Worm (Caenorhabditis elegans): ENCODE results near the gene ZK1098.9.

Gene ZK1098.9

DNA sequence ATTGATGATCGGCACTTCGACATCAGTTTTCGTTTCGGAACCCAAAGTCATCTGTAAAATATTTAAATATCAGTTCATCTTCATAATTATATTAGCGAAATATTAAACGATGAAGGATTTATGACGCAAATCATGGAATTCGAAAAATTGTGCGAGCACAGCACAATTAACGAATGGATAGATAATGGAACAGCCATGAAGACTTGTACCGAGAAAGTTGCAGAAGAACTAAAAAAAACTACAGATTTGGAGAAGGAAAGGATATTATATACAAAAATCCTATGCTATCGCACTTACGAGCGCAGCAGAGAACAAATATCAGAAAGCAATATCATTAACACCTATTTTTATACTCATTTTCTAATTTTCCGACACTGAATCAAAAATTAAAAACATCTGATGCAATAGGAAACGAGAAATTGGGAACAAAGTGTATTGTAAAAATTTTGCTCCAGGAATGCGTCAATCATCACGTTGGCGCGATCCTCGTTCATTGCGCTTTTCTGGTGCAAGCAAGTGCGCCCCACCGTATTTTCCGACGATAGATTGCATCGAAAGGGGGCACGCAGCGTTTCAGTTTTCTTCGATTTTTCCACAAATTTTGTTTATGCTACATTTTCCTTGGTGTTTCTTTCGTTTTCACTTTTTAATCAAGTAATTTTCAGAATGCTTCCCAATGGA, 22.7 kb upstream of the ZK1098.9 start, which contains the start of the genes clu-1 and prp-40 (continued):
- TF ChIP-seq ceh-88 (GFP tag; IDR thresholded peaks at IDR 0.05) (no peak), ztf-11 (tag; optimal IDR thresholded peaks at IDR 0.05) (peak in 1 of 2 experiments; percentile 37), egl-13 (tag; optimal IDR thresholded peaks at IDR 0.05) (peak; percentile 71), sup-37 (GFP tag; optimal IDR thresholded peaks at IDR 0.05) (peak; percentile 33), ceh-82 (tag; optimal IDR thresholded peaks at IDR 0.05) (peak; percentile 90 to 92 (median 92)), ceh-90 (tag; optimal IDR thresholded peaks at IDR 0.05) (no peak), fkh-10 (GFP tag; optimal IDR thresholded peaks at IDR 0.05) (peak; percentile 57), zag-1 (tag; optimal IDR thresholded peaks at IDR 0.05) (no peak), nhr-11 (tag; optimal IDR thresholded peaks at IDR 0.05) (peak; percentile 43)

DNA sequence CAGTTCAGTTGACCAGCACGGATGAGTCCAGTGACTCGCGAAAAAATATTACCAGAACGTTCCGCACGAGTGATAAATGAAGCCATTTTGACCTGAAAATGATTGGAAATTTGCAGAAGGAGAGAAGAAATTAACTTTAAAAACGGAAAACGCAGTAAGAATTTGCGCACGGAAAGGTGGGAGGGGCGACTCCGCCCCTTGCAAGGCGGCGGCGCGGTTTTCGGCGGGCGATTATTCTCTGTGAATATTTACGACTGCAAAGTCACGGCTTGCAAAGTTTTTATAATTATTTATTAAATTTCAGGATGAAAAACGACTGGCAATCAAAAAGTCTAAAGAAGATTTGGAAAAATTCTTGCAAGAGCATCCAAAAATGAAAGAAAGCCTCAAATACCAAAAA, 20.6 kb upstream of the ZK1098.9 start, which contains the start of gene mrps-23:
Gene mrps-23, minus strand, starts transcription at position 92 of the 400 bp plus-strand sequence.
- peak in 1 of 6 experiments; percentile 12 for TF ChIP-seq elt-3 (tag; optimal IDR thresholded peaks at IDR 0.05)
- TF ChIP-seq dpl-1 (GFP tag; optimal IDR thresholded peaks at IDR 0.05), result peak in 1 of 3 experiments; percentile 7
- no peak for TF ChIP-seq ztf-11 (tag; optimal IDR thresholded peaks at IDR 0.05)
- no peak for TF ChIP-seq tlp-1 (tag; optimal IDR thresholded peaks at IDR 0.05)
- no peak for TF ChIP-seq lin-13 (GFP tag; optimal IDR thresholded peaks at IDR 0.05)
- TF ChIP-seq nhr-90 (tag; optimal IDR thresholded peaks at IDR 0.05; ENCODE audit: poor library complexity), result peak; percentile 22
- TF ChIP-seq zag-1 (tag; optimal IDR thresholded peaks at IDR 0.05), result no peak
- peak in 1 of 2 experiments; percentile 35 for TF ChIP-seq lsy-2 (tag; optimal IDR thresholded peaks at IDR 0.05)
- peak; percentile 20 for TF ChIP-seq snu-23 (GFP tag; optimal IDR thresholded peaks at IDR 0.05)
- TF ChIP-seq grh-1 (GFP tag; IDR thresholded peaks at IDR 0.05), result no peak
- peak in 1 of 2 experiments; percentile 30 for TF ChIP-seq lin-35 (GFP tag; optimal IDR thresholded peaks at IDR 0.05)
- TF ChIP-seq nhr-47 (tag; optimal IDR thresholded peaks at IDR 0.05), result peak; percentile 7
- no peak for TF ChIP-seq fkh-8 (tag; optimal IDR thresholded peaks at IDR 0.05)
- TF ChIP-seq efl-1 (optimal IDR thresholded peaks at IDR 0.05), result no peak
- peak in 1 of 2 experiments; percentile 16 for TF ChIP-seq efl-1 (GFP tag; optimal IDR thresholded peaks at IDR 0.05 in 1 of 2)

DNA sequence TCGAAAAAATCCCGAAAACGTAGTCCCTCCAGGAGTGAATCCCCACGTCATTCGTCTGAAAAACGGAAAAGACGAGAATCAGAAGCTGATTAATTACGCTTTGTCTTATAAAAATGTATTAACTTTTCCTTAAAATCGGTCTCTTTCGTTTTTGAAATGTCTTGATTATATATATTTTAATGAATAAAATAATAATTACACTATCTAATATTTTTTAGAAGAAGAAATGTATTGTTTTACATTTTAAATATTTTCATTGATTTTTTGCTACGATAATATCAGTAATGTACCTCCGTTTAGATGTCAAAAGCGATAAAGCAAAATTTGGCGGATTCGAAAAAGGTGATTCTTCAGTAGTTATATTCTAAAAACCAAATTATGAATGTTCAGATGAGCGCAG, 19.0 kb upstream of the ZK1098.9 start, which contains the start of gene trpp-3:
Gene trpp-3, plus strand, starts transcription at position 301 of the 400 bp plus-strand sequence.
- TF ChIP-seq jun-1 (tag; optimal IDR thresholded peaks at IDR 0.05) (no peak), grh-1 (GFP tag; IDR thresholded peaks at IDR 0.05) (no peak), fkh-4 (tag; optimal IDR thresholded peaks at IDR 0.05; ENCODE audit: borderline replicate concordance) (no peak), nhr-28 (tag; optimal IDR thresholded peaks at IDR 0.05) (no peak), nhr-11 (tag; optimal IDR thresholded peaks at IDR 0.05) (no peak), nhr-90 (tag; optimal IDR thresholded peaks at IDR 0.05; ENCODE audit: poor library complexity) (no peak), lin-13 (GFP tag; optimal IDR thresholded peaks at IDR 0.05) (no peak), lin-39 (tag; optimal IDR thresholded peaks at IDR 0.05) (no peak), snu-23 (GFP tag; optimal IDR thresholded peaks at IDR 0.05) (no peak), ama-1 (optimal IDR thresholded peaks at IDR 0.05) (no peak), zip-4 (GFP tag; optimal IDR thresholded peaks at IDR 0.05) (no peak), mab-9 (GFP tag; IDR thresholded peaks at IDR 0.05) (no peak), dpl-1 (GFP tag; optimal IDR thresholded peaks at IDR 0.05) (no peak), egl-27 (tag; optimal IDR thresholded peaks at IDR 0.05) (no peak), vab-15 (tag; optimal IDR thresholded peaks at IDR 0.05) (no peak), dsc-1 (tag; optimal IDR thresholded peaks at IDR 0.05) (no peak), aha-1 (tag; optimal IDR thresholded peaks at IDR 0.05) (no peak)

DNA sequence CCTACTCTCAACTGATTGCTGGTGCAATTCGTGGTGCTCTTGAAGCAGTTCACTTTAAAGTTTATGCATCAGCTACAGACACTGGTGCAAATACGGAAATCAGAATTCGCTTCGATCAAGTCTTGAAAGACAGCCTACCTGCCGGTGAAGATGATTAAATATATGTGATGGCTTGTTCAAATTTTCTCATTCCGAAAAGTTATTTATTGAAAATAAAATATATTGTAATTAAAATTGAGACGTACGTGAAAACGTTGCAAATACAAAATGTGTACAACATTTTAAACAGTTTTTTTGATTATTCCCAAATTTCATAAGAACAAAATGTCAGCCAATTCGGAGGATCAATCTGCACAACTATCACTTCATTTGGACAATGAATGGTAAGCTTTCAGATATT, 17.4 kb upstream of the ZK1098.9 start, which contains the start of gene ZK1098.6:
Gene ZK1098.6, plus strand, starts transcription at position 301 of the 400 bp plus-strand sequence.
- no peak for TF ChIP-seq nhr-84 (tag; optimal IDR thresholded peaks at IDR 0.05)
- TF ChIP-seq snu-23 (GFP tag; optimal IDR thresholded peaks at IDR 0.05), result no peak
- TF ChIP-seq unc-86 (tag; optimal IDR thresholded peaks at IDR 0.05), result no peak
- TF ChIP-seq nhr-19 (GFP tag; conservative IDR thresholded peaks at IDR 0.05), result no peak
- no peak for TF ChIP-seq dsc-1 (tag; optimal IDR thresholded peaks at IDR 0.05)
- no peak for TF ChIP-seq irx-1 (tag; optimal IDR thresholded peaks at IDR 0.05)
- no peak for TF ChIP-seq efl-3 (GFP tag; optimal IDR thresholded peaks at IDR 0.05)
- TF ChIP-seq tbx-2 (tag; optimal IDR thresholded peaks at IDR 0.05), result no peak
- no peak for TF ChIP-seq lin-35 (GFP tag; optimal IDR thresholded peaks at IDR 0.05)
- no peak for TF ChIP-seq vab-15 (tag; optimal IDR thresholded peaks at IDR 0.05)
- no peak for TF ChIP-seq dpl-1 (GFP tag; optimal IDR thresholded peaks at IDR 0.05)
- no peak for TF ChIP-seq pag-3 (tag; optimal IDR thresholded peaks at IDR 0.05; ENCODE audit: borderline replicate concordance, insufficient read depth)
- no peak for TF ChIP-seq swsn-7 (tag; optimal IDR thresholded peaks at IDR 0.05)
- no peak for TF ChIP-seq C04F5.9 (tag; optimal IDR thresholded peaks at IDR 0.05)
- TF ChIP-seq lsy-2 (tag; optimal IDR thresholded peaks at IDR 0.05), result no peak
- no peak for TF ChIP-seq unc-30 (tag; optimal IDR thresholded peaks at IDR 0.05)
- no peak for TF ChIP-seq C34B4.2 (tag; optimal IDR thresholded peaks at IDR 0.05)
- TF ChIP-seq rnt-1 (tag; optimal IDR thresholded peaks at IDR 0.05), result no peak
- no peak for TF ChIP-seq fos-1 (tag; optimal IDR thresholded peaks at IDR 0.05)
